Fruit fly (Drosophila melanogaster) whole organism, embryonic: ENCODE measurements around the gene CG13404.
A peak's percentile ranks its signal among the peaks of the same experiment; 100 is the strongest.

Experiments used
- Aef1 ChIP-seq: fragments of 200-800 bp; sonication (Bioruptor generic); IDR thresholded peaks from 3 replicates; pipeline ENCODE4 v1.3.6; 2022; ENCODE audit warnings: missing biosample characterization, missing genetic modification characterization
- Antp ChIP-seq: fragments of 200-800 bp; sonication (Bioruptor generic); optimal IDR thresholded peaks from 3 replicates; lab custom pipeline; 2016; ENCODE audit warnings: missing biosample characterization, missing genetic modification characterization
- Atf6 ChIP-seq: fragments of 200-800 bp; sonication (Bioruptor generic); IDR thresholded peaks from 2 replicates; pipeline ENCODE4 v1.3.6; 2022; ENCODE audit warnings: missing biosample characterization, missing genetic modification characterization
- CG10147 ChIP-seq: fragments of 200-800 bp; sonication (Bioruptor generic); optimal IDR thresholded peaks from 2 replicates; lab custom pipeline; 2019; ENCODE audit warnings: missing biosample characterization, mild to moderate bottlenecking, missing genetic modification characterization, moderate library complexity
- CG10654 ChIP-seq: fragments of 200-800 bp; sonication (Bioruptor generic); optimal IDR thresholded peaks from 2 replicates; lab custom pipeline; 2016; ENCODE audit warnings: missing biosample characterization, missing genetic modification characterization
- CG11560 ChIP-seq: fragments of 200-800 bp; sonication (Bioruptor generic); IDR thresholded peaks from 3 replicates; pipeline ENCODE4 v1.3.6; 2022; ENCODE audit warnings: missing biosample characterization, missing genetic modification characterization
- CG12155 ChIP-seq: fragments of 200-800 bp; sonication (Bioruptor generic); optimal IDR thresholded peaks from 3 replicates; lab custom pipeline; 2016; ENCODE audit warnings: missing biosample characterization, missing genetic modification characterization
- CG12391 ChIP-seq: fragments of 200-800 bp; sonication (Bioruptor generic); optimal IDR thresholded peaks from 3 replicates; lab custom pipeline; 2018; ENCODE audit warnings: missing biosample characterization, mild to moderate bottlenecking, missing genetic modification characterization, moderate library complexity
- CG13424 ChIP-seq: fragments of 200-800 bp; sonication (Bioruptor generic); optimal IDR thresholded peaks from 2 replicates; lab custom pipeline; 2019; ENCODE audit warnings: missing biosample characterization, mild to moderate bottlenecking, missing genetic modification characterization, moderate library complexity
- CG14050 ChIP-seq: fragments of 200-800 bp; sonication (Bioruptor generic); IDR thresholded peaks from 3 replicates; pipeline ENCODE4 v1.3.6; 2022; ENCODE audit warnings: missing biosample characterization, missing genetic modification characterization
- CG15601 ChIP-seq: fragments of 200-800 bp; sonication (Bioruptor generic); optimal IDR thresholded peaks from 3 replicates; lab custom pipeline; 2019; ENCODE audit warnings: missing biosample characterization, mild to moderate bottlenecking, missing genetic modification characterization, moderate library complexity
- CG1603 ChIP-seq: fragments of 200-800 bp; sonication (Bioruptor generic); optimal IDR thresholded peaks from 2 replicates; lab custom pipeline; 2019; ENCODE audit warnings: missing biosample characterization, mild to moderate bottlenecking, missing genetic modification characterization, moderate library complexity
- CG16813 ChIP-seq: fragments of 200-800 bp; sonication (Bioruptor generic); IDR thresholded peaks from 3 replicates; pipeline ENCODE4 v1.3.6; 2022; ENCODE audit warnings: missing biosample characterization, missing genetic modification characterization; ENCODE audit not compliant: partially characterized antibody
- CG16815 ChIP-seq: fragments of 200-800 bp; sonication (Bioruptor generic); optimal IDR thresholded peaks from 3 replicates; lab custom pipeline; 2017; ENCODE audit warnings: missing biosample characterization, mild to moderate bottlenecking, missing genetic modification characterization
- CG18262 ChIP-seq: fragments of 200-800 bp; optimal IDR thresholded peaks from 3 replicates; lab custom pipeline; 2019; ENCODE audit warnings: missing biosample characterization, mild to moderate bottlenecking, missing genetic modification characterization, moderate library complexity
- CG18599 ChIP-seq: fragments of 200-800 bp; sonication (Bioruptor generic); optimal IDR thresholded peaks from 3 replicates; lab custom pipeline; 2017; ENCODE audit warnings: missing biosample characterization, missing genetic modification characterization, mild to moderate bottlenecking, moderate library complexity, missing genetic modification reagents
- CG2116 ChIP-seq: fragments of 200-800 bp; sonication (Bioruptor generic); optimal IDR thresholded peaks from 3 replicates; lab custom pipeline; 2018; ENCODE audit warnings: missing biosample characterization, mild to moderate bottlenecking, missing genetic modification characterization
- CG32767 ChIP-seq: fragments of 200-800 bp; sonication (Bioruptor generic); IDR thresholded peaks from 2 replicates; pipeline ENCODE4 v1.3.6; 2022; ENCODE audit warnings: missing biosample characterization, missing genetic modification characterization
- CG3726 ChIP-seq: fragments of 200-800 bp; sonication (Bioruptor generic); IDR thresholded peaks from 3 replicates; pipeline ENCODE4, ENCODE4 v1.3.6; 2022; ENCODE audit warnings: missing biosample characterization, missing genetic modification characterization
- CG4282 ChIP-seq: fragments of 200-800 bp; sonication (Bioruptor generic); optimal IDR thresholded peaks from 2 replicates; lab custom pipeline; 2016; ENCODE audit warnings: missing biosample characterization, missing genetic modification characterization
- CG4707 ChIP-seq: fragments of 200-800 bp; sonication (Bioruptor generic); optimal IDR thresholded peaks from 2 replicates; lab custom pipeline; 2018; ENCODE audit warnings: missing biosample characterization, mild to moderate bottlenecking, missing genetic modification characterization, moderate library complexity
- CG5180 ChIP-seq: fragments of 200-800 bp; sonication (Bioruptor generic); optimal IDR thresholded peaks from 3 replicates; lab custom pipeline; 2017; ENCODE audit warnings: missing biosample characterization, missing genetic modification characterization, mild to moderate bottlenecking, moderate library complexity, missing genetic modification reagents
- CG6791 ChIP-seq: fragments of 200-800 bp; sonication (Bioruptor generic); IDR thresholded peaks from 3 replicates; pipeline ENCODE4 v1.3.6; 2022; ENCODE audit warnings: missing biosample characterization, missing genetic modification characterization; ENCODE audit not compliant: partially characterized antibody
- CG6813 ChIP-seq: fragments of 200-800 bp; sonication (Bioruptor generic); optimal IDR thresholded peaks from 2 replicates; lab custom pipeline; 2017; ENCODE audit warnings: missing biosample characterization, missing genetic modification characterization, mild to moderate bottlenecking, moderate library complexity, missing genetic modification reagents
- CG9215 ChIP-seq: fragments of 200-800 bp; sonication (Bioruptor generic); IDR thresholded peaks from 2 replicates; pipeline ENCODE4 v1.3.6; 2022; ENCODE audit warnings: missing biosample characterization, missing genetic modification characterization
- Chrac-16 ChIP-seq: fragments of 200-800 bp; sonication (Bioruptor generic); optimal IDR thresholded peaks from 3 replicates; lab custom pipeline; 2016; ENCODE audit warnings: missing biosample characterization, missing genetic modification characterization
- Dip2 ChIP-seq: fragments of 200-800 bp; sonication (Bioruptor generic); IDR thresholded peaks from 2 replicates; pipeline ENCODE4 v1.3.6; 2022; ENCODE audit warnings: missing biosample characterization, missing genetic modification characterization
- Fer2 ChIP-seq: fragments of 200-800 bp; sonication (Bioruptor generic); optimal IDR thresholded peaks from 2 replicates; lab custom pipeline; 2018; ENCODE audit warnings: missing biosample characterization, mild to moderate bottlenecking, missing genetic modification characterization, moderate library complexity
- HLH54F ChIP-seq: fragments of 200-800 bp; sonication (Bioruptor generic); optimal IDR thresholded peaks from 3 replicates; lab custom pipeline; 2016; ENCODE audit warnings: missing biosample characterization, missing genetic modification characterization
- Hey ChIP-seq: fragments of 200-800 bp; sonication (Bioruptor generic); optimal IDR thresholded peaks from 3 replicates; lab custom pipeline; 2018; ENCODE audit warnings: missing biosample characterization, mild to moderate bottlenecking, missing genetic modification characterization
- Jarid2 ChIP-seq: fragments of 200-800 bp; sonication (Bioruptor generic); optimal IDR thresholded peaks from 3 replicates; lab custom pipeline; 2017; ENCODE audit warnings: mild to moderate bottlenecking, missing biosample characterization, missing genetic modification reagents, missing genetic modification characterization
- Neu2 ChIP-seq: fragments of 200-800 bp; sonication (Bioruptor generic); optimal IDR thresholded peaks from 3 replicates; lab custom pipeline; 2016; ENCODE audit warnings: missing biosample characterization, missing genetic modification characterization, borderline replicate concordance
- Sox102F ChIP-seq: fragments of 200-800 bp; sonication (Bioruptor generic); optimal IDR thresholded peaks from 2 replicates; lab custom pipeline; 2018; ENCODE audit warnings: missing biosample characterization, mild to moderate bottlenecking, missing genetic modification characterization, moderate library complexity
- abd-A ChIP-seq: fragments of 200-800 bp; sonication (Bioruptor generic); optimal IDR thresholded peaks from 3 replicates; lab custom pipeline; 2019; ENCODE audit warnings: missing biosample characterization, mild to moderate bottlenecking, missing genetic modification characterization, moderate library complexity
- bcd ChIP-seq: fragments of 200-800 bp; sonication (Bioruptor generic); optimal IDR thresholded peaks from 2 replicates; lab custom pipeline; 2017; ENCODE audit warnings: missing biosample characterization, mild to moderate bottlenecking, missing genetic modification characterization
- dati ChIP-seq: fragments of 200-800 bp; sonication (Bioruptor generic); IDR thresholded peaks from 2 replicates; pipeline ENCODE4 v1.3.6; 2022; ENCODE audit warnings: missing biosample characterization, missing genetic modification characterization
- emc ChIP-seq: fragments of 200-800 bp; sonication (Bioruptor generic); optimal IDR thresholded peaks from 2 replicates; lab custom pipeline; 2016; ENCODE audit warnings: missing biosample characterization, missing genetic modification characterization
- eve ChIP-seq, 2 experiments: fragments of >200 bp; optimal IDR thresholded peaks; 2 replicates each; lab custom pipeline; 2017; ENCODE audit warnings: missing biosample characterization in 2 of 2, missing genetic modification characterization in 2 of 2
- fd96Cb ChIP-seq: fragments of 200-800 bp; sonication (Bioruptor generic); optimal IDR thresholded peaks from 2 replicates; lab custom pipeline; 2018; ENCODE audit warnings: missing biosample characterization, mild to moderate bottlenecking, missing genetic modification characterization, moderate library complexity
- jigr1 ChIP-seq: fragments of 200-800 bp; sonication (Bioruptor generic); IDR thresholded peaks from 3 replicates; pipeline ENCODE4 v1.3.6; 2022; ENCODE audit warnings: missing biosample characterization, missing genetic modification characterization
- nom ChIP-seq: fragments of 200-800 bp; sonication (Bioruptor generic); optimal IDR thresholded peaks from 2 replicates; lab custom pipeline; 2017; ENCODE audit warnings: missing biosample characterization, missing genetic modification characterization, mild to moderate bottlenecking, moderate library complexity, missing genetic modification reagents
- ranshi ChIP-seq: fragments of 200-800 bp; sonication (Bioruptor generic); IDR thresholded peaks from 2 replicates; pipeline ENCODE4 v1.3.6; 2022; ENCODE audit warnings: missing biosample characterization, missing genetic modification characterization
- ro ChIP-seq: fragments of 200-800 bp; sonication (Bioruptor generic); IDR thresholded peaks from 2 replicates; pipeline ENCODE4 v1.3.6; 2022; ENCODE audit warnings: missing biosample characterization, missing genetic modification characterization
- row ChIP-seq: fragments of 200-800 bp; sonication (Bioruptor generic); IDR thresholded peaks from 3 replicates; pipeline ENCODE4 v1.3.6; 2022; ENCODE audit warnings: missing biosample characterization, missing genetic modification characterization
- run ChIP-seq: fragments of 200-800 bp; sonication (Bioruptor generic); optimal IDR thresholded peaks from 3 replicates; lab custom pipeline; 2018; ENCODE audit warnings: missing biosample characterization, mild to moderate bottlenecking, missing genetic modification characterization
- sens ChIP-seq: fragments of 200-800 bp; sonication (Bioruptor generic); peaks from one replicate; lab custom pipeline; 2016; ENCODE audit warnings: missing biosample characterization, missing genetic modification characterization
- so ChIP-seq: fragments of 200-800 bp; sonication (Bioruptor generic); IDR thresholded peaks from 3 replicates; pipeline ENCODE4 v1.3.6; 2022; ENCODE audit warnings: missing biosample characterization, missing genetic modification characterization
- sr ChIP-seq: fragments of 200-800 bp; sonication (Bioruptor generic); IDR thresholded peaks from 3 replicates; pipeline ENCODE4 v1.3.6; 2022; ENCODE audit warnings: missing biosample characterization, missing genetic modification characterization
- unpg ChIP-seq: fragments of 200-800 bp; sonication (Bioruptor generic); optimal IDR thresholded peaks from 3 replicates; lab custom pipeline; 2018; ENCODE audit warnings: missing biosample characterization, mild to moderate bottlenecking, missing genetic modification characterization, moderate library complexity
- vfl ChIP-seq: fragments of 200-800 bp; sonication (Bioruptor generic); optimal IDR thresholded peaks from 2 replicates; lab custom pipeline; 2016; ENCODE audit warnings: missing biosample characterization, missing genetic modification characterization

The CG13404 gene

dm6 chrX:14218045-14218483 lies 48.0 kb downstream of the CG13404 start (continued):
- TF ChIP-seq CG32767 (GFP tag; lab: Robert Waterston, UW) = peak; percentile 88
- peak; percentile 40 for TF ChIP-seq CG2116 (GFP tag; lab: Kevin White, UChicago)
- TF ChIP-seq Hey = no peak
- no peak for TF ChIP-seq eve (GFP tag; optimal IDR thresholded peaks at IDR 0.05; lab: Kevin White, UChicago)
- TF ChIP-seq Sox102F (GFP tag; lab: Kevin White, UChicago) = peak; percentile 92
- TF ChIP-seq run (tag; lab: Kevin White, UChicago) = peak; percentile 82
- TF ChIP-seq Neu2 (GFP tag; lab: Kevin White, UChicago) = no peak
- peak; percentile 94 for TF ChIP-seq unpg (GFP tag; lab: Kevin White, UChicago)
- peak; percentile 91 for TF ChIP-seq CG12391 (tag; lab: Kevin White, UChicago)
- TF ChIP-seq CG10654 (GFP tag; lab: Kevin White, UChicago) = peak; percentile 78
- TF ChIP-seq sr = no peak
- TF ChIP-seq Dip2 = no peak
- TF ChIP-seq Fer2 (tag; lab: Kevin White, UChicago) = peak; percentile 71
- TF ChIP-seq Chrac-16 (GFP tag; lab: Kevin White, UChicago) = peak; percentile 78
- peak; percentile 83 for TF ChIP-seq CG15601 (tag; lab: Kevin White, UChicago)
- TF ChIP-seq Atf6 (GFP tag; lab: Robert Waterston, UW) = peak; percentile 89
- peak; percentile 65 for TF ChIP-seq HLH54F
- no peak for TF ChIP-seq abd-A
- TF ChIP-seq Aef1 (GFP tag; lab: Robert Waterston, UW) = peak; percentile 84
- TF ChIP-seq CG4282 (GFP tag; lab: Kevin White, UChicago) = no peak
- 0 out of 3 replicates have a peak, but pooled peaks have one; percentile 44 for TF ChIP-seq jigr1 (GFP tag; lab: Robert Waterston, UW)
- peak; percentile 90 for TF ChIP-seq so (GFP tag; lab: Robert Waterston, UW)
- peak; percentile 53 for TF ChIP-seq CG5180 (GFP tag; lab: Kevin White, UChicago)
- peak; percentile 91 for TF ChIP-seq CG18599
- TF ChIP-seq ro (GFP tag; lab: Robert Waterston, UW) = peak; percentile 66; the same call in 1 of the 2 replicates
- peak; percentile 86 for TF ChIP-seq CG10147 (GFP tag; lab: Kevin White, UChicago)
- TF ChIP-seq CG14050 (GFP tag; lab: Robert Waterston, UW) = peak; percentile 79
- TF ChIP-seq CG18262 (tag; lab: Kevin White, UChicago) = peak; percentile 90
- TF ChIP-seq sens = peak; percentile 93
- no peak for TF ChIP-seq CG6791 (GFP tag; lab: Robert Waterston, UW)
- peak; percentile 83 for TF ChIP-seq CG6813 (GFP tag; lab: Kevin White, UChicago)
- peak; percentile 96 for TF ChIP-seq nom (GFP tag; lab: Kevin White, UChicago)
- peak; percentile 57 for TF ChIP-seq emc
- peak; percentile 81 for TF ChIP-seq CG9215 (GFP tag; lab: Robert Waterston, UW)
- peak; percentile 88 for TF ChIP-seq CG12155 (GFP tag; lab: Kevin White, UChicago)
- TF ChIP-seq CG13424 (tag; lab: Kevin White, UChicago) = peak; percentile 88
- peak; percentile 72 for TF ChIP-seq CG16815 (GFP tag; lab: Kevin White, UChicago)
- peak; percentile 51 for TF ChIP-seq Jarid2 (GFP tag; lab: Kevin White, UChicago)
- peak; percentile 60; the same call in 2 of the 3 replicates for TF ChIP-seq CG11560 (tag; lab: Robert Waterston, UW)
- peak; percentile 77; the same call in 2 of the 3 replicates for TF ChIP-seq CG3726
- TF ChIP-seq row (GFP tag; lab: Robert Waterston, UW) = peak; percentile 89
- no peak for TF ChIP-seq CG16813 (GFP tag; lab: Robert Waterston, UW)
- peak; percentile 87 for TF ChIP-seq bcd (GFP tag; lab: Kevin White, UChicago)
- peak; percentile 28 for TF ChIP-seq CG1603
- TF ChIP-seq CG4707 (GFP tag; lab: Kevin White, UChicago) = peak; percentile 44
- peak; percentile 89 for TF ChIP-seq fd96Cb (tag; lab: Kevin White, UChicago)
- TF ChIP-seq Antp = peak; percentile 29
- TF ChIP-seq vfl (GFP tag; lab: Kevin White, UChicago) = peak; percentile 66
- peak; percentile 91 for TF ChIP-seq ranshi (GFP tag; lab: Robert Waterston, UW)
- peak; percentile 23; the same call in 1 of the 2 replicates for TF ChIP-seq dati (GFP tag; lab: Robert Waterston, UW)
